Worm (Caenorhabditis elegans) whole organism, L4 larva: ENCODE measurements around the gene F49E11.7.

Experiments used
- F26F4.8 ChIP-seq: fragments of 200-800 bp; sonication (Bioruptor generic); conservative IDR thresholded peaks from 2 replicates; pipeline ENCODE4 v1.3.6; 2022; ENCODE audit warnings: missing genetic modification characterization, missing compliant biosample characterization
- F37D6.2 ChIP-seq: sonication (generic microtip); optimal IDR thresholded peaks from 2 replicates; lab custom pipeline; 2016; ENCODE audit warnings: mild to moderate bottlenecking, missing genetic modification characterization, missing compliant biosample characterization
- F44E2.7 ChIP-seq: fragments of 200-800 bp; sonication (Bioruptor generic); IDR thresholded peaks from 2 replicates; pipeline ENCODE4 v2.1.2; 2022; ENCODE audit warnings: missing genetic modification characterization, missing compliant biosample characterization
- F49E8.2 ChIP-seq: sonication (generic microtip); optimal IDR thresholded peaks from 2 replicates; lab custom pipeline; 2016; ENCODE audit warnings: missing compliant biosample characterization, mild to moderate bottlenecking, missing genetic modification characterization, borderline replicate concordance
- R02D3.7 ChIP-seq: fragments of 150-350 bp; sonication (generic microtip); optimal IDR thresholded peaks from 3 replicates; lab custom pipeline; 2014; ENCODE audit warnings: missing biosample characterization, missing genetic modification characterization
- Y75B8A.6 ChIP-seq: fragments of 200-800 bp; sonication (Bioruptor generic); IDR thresholded peaks from 2 replicates; pipeline ENCODE4 v1.3.6; 2022; ENCODE audit warnings: missing genetic modification reagents, missing genetic modification characterization, missing compliant biosample characterization
- ZK337.2 ChIP-seq: fragments of 200-800 bp; sonication (Bioruptor generic); IDR thresholded peaks from 2 replicates; pipeline ENCODE4 v1.3.6; 2022; ENCODE audit warnings: missing genetic modification reagents, missing genetic modification characterization, missing compliant biosample characterization
- ZK546.5 ChIP-seq, 2 experiments: sonication (generic microtip); optimal IDR thresholded peaks; 2 replicates each; lab custom pipeline; 2017; ENCODE audit warnings: missing biosample characterization in 2 of 2, missing genetic modification characterization in 2 of 2
- aha-1 ChIP-seq: fragments of 150-350 bp; peaks from one replicate; lab custom pipeline; 2014; ENCODE audit warnings: missing biosample characterization, missing genetic modification characterization
- aly-2 ChIP-seq: sonication (generic microtip); optimal IDR thresholded peaks from 2 replicates; lab custom pipeline; 2018; ENCODE audit warnings: missing biosample characterization, missing genetic modification characterization
- arid-1 ChIP-seq: fragments of 200-800 bp; sonication (Bioruptor generic); conservative IDR thresholded peaks from 2 replicates; pipeline ENCODE4 v1.3.6; 2022; ENCODE audit warnings: missing genetic modification reagents, missing genetic modification characterization, missing compliant biosample characterization
- ctbp-1 ChIP-seq: fragments of 200-800 bp; sonication (Bioruptor generic); IDR thresholded peaks from 2 replicates; pipeline ENCODE4 v1.3.6; 2022; ENCODE audit warnings: missing genetic modification reagents, missing genetic modification characterization, missing compliant biosample characterization
- daf-12 ChIP-seq: fragments of 150-350 bp; optimal IDR thresholded peaks from 2 replicates; lab custom pipeline; 2014; ENCODE audit warnings: missing biosample characterization, missing genetic modification reagents, missing genetic modification characterization
- daf-19 ChIP-seq: fragments of 200-800 bp; sonication (Bioruptor generic); conservative IDR thresholded peaks from 2 replicates; pipeline ENCODE4 v1.3.6; 2022; ENCODE audit warnings: missing genetic modification characterization, missing compliant biosample characterization
- daf-8 ChIP-seq: fragments of 200-800 bp; sonication (Bioruptor generic); IDR thresholded peaks from 2 replicates; pipeline ENCODE4 v1.3.6; 2022; ENCODE audit warnings: missing genetic modification characterization, missing compliant biosample characterization
- dmd-8 ChIP-seq: fragments of 200-800 bp; sonication (Bioruptor generic); IDR thresholded peaks from 2 replicates; pipeline ENCODE4 v1.3.6; 2022; ENCODE audit warnings: missing genetic modification characterization, missing compliant biosample characterization
- dpl-1 ChIP-seq: fragments of 150-350 bp; optimal IDR thresholded peaks from 2 replicates; lab custom pipeline; 2014; ENCODE audit warnings: missing biosample characterization, missing genetic modification reagents, missing genetic modification characterization
- duxl-1 ChIP-seq: sonication (generic microtip); optimal IDR thresholded peaks from 2 replicates; lab custom pipeline; 2016; ENCODE audit warnings: mild to moderate bottlenecking, missing genetic modification characterization, moderate library complexity, missing compliant biosample characterization; ENCODE audit not compliant: poor library complexity
- dve-1 ChIP-seq: sonication (generic microtip); optimal IDR thresholded peaks from 2 replicates; lab custom pipeline; 2017; ENCODE audit warnings: antibody characterized with exemption, mild to moderate bottlenecking, missing genetic modification characterization, missing compliant biosample characterization; ENCODE audit not compliant: insufficient read depth
- fkh-10 ChIP-seq: fragments of 150-350 bp; optimal IDR thresholded peaks from 2 replicates; lab custom pipeline; 2014; ENCODE audit warnings: missing biosample characterization, missing genetic modification reagents, missing genetic modification characterization
- fos-1 ChIP-seq: fragments of 150-350 bp; optimal IDR thresholded peaks from 2 replicates; lab custom pipeline; 2014; ENCODE audit warnings: missing biosample characterization, missing genetic modification characterization
- hlh-11 ChIP-seq: fragments of 200-800 bp; sonication (Bioruptor generic); optimal IDR thresholded peaks from 2 replicates; lab custom pipeline; 2018; ENCODE audit warnings: mild to moderate bottlenecking, missing genetic modification characterization, missing compliant biosample characterization
- hlh-30 ChIP-seq: sonication (generic microtip); optimal IDR thresholded peaks from 2 replicates; lab custom pipeline; 2017; ENCODE audit warnings: antibody characterized with exemption, mild to moderate bottlenecking, missing genetic modification characterization, missing compliant biosample characterization; ENCODE audit not compliant: insufficient read depth
- hmg-1.1 ChIP-seq: fragments of 200-800 bp; sonication (Bioruptor generic); IDR thresholded peaks from 2 replicates; pipeline ENCODE4 v1.3.6; 2022; ENCODE audit warnings: missing genetic modification reagents, missing genetic modification characterization, missing compliant biosample characterization
- lin-1 ChIP-seq: fragments of 200-800 bp; sonication (Bioruptor generic); IDR thresholded peaks from 2 replicates; pipeline ENCODE4 v1.3.6; 2022; ENCODE audit warnings: missing genetic modification reagents, missing genetic modification characterization, missing compliant biosample characterization
- lin-15B ChIP-seq: fragments of 150-350 bp; sonication (generic microtip); optimal IDR thresholded peaks from 3 replicates; lab custom pipeline; 2014; ENCODE audit warnings: missing biosample characterization, missing genetic modification characterization
- lin-29 ChIP-seq: fragments of 200-800 bp; sonication (Bioruptor generic); IDR thresholded peaks from 2 replicates; pipeline ENCODE4 v1.3.6; 2022; ENCODE audit warnings: missing genetic modification reagents, missing genetic modification characterization, missing compliant biosample characterization
- lsy-2 ChIP-seq, 2 experiments: fragments of 150-350 bp in 1 of 2; sonication (generic microtip) in 1 of 2; optimal IDR thresholded peaks; 2 replicates each; lab custom pipeline; 2014 to 2017; ENCODE audit warnings: missing biosample characterization in 2 of 2, missing genetic modification characterization in 2 of 2
- madf-9 ChIP-seq: fragments of 200-800 bp; sonication (Bioruptor generic); conservative IDR thresholded peaks from 2 replicates; pipeline ENCODE4 v1.3.6; 2022; ENCODE audit warnings: missing genetic modification reagents, missing genetic modification characterization, missing compliant biosample characterization
- mdl-1 ChIP-seq, 2 experiments: fragments of 150-350 bp in 1 of 2; sonication (generic microtip) in 1 of 2; optimal IDR thresholded peaks; 2 replicates each; lab custom pipeline; 2014 to 2017; ENCODE audit warnings: missing biosample characterization in 2 of 2, missing genetic modification characterization in 2 of 2
- mdt-29 ChIP-seq: fragments of 200-800 bp; sonication (Bioruptor generic); IDR thresholded peaks from 2 replicates; pipeline ENCODE4 v1.3.6; 2022; ENCODE audit warnings: missing genetic modification reagents, missing genetic modification characterization, missing compliant biosample characterization
- mep-1 ChIP-seq: fragments of 150-350 bp; sonication (generic microtip); optimal IDR thresholded peaks from 3 replicates; lab custom pipeline; 2014; ENCODE audit warnings: missing biosample characterization, missing genetic modification characterization
- mxl-3 ChIP-seq: fragments of 200-800 bp; sonication (Bioruptor generic); optimal IDR thresholded peaks from 2 replicates; lab custom pipeline; 2018; ENCODE audit warnings: mild to moderate bottlenecking, missing genetic modification characterization, missing compliant biosample characterization
- nhr-11 ChIP-seq: fragments of 150-350 bp; optimal IDR thresholded peaks from 2 replicates; lab custom pipeline; 2014; ENCODE audit warnings: missing biosample characterization, missing genetic modification characterization
- nhr-111 ChIP-seq: fragments of 200-800 bp; sonication (Bioruptor generic); optimal IDR thresholded peaks from 2 replicates; lab custom pipeline; 2018; ENCODE audit warnings: mild to moderate bottlenecking, missing genetic modification characterization, missing compliant biosample characterization
- nhr-48 ChIP-seq: sonication (generic microtip); optimal IDR thresholded peaks from 2 replicates; lab custom pipeline; 2016; ENCODE audit warnings: mild to moderate bottlenecking, missing genetic modification characterization, missing compliant biosample characterization
- nhr-6 ChIP-seq: fragments of 150-350 bp; optimal IDR thresholded peaks from 2 replicates; lab custom pipeline; 2014; ENCODE audit warnings: missing biosample characterization, missing genetic modification characterization
- snpc-1.2 ChIP-seq: fragments of 200-800 bp; sonication (Bioruptor generic); IDR thresholded peaks from 2 replicates; pipeline ENCODE4 v1.3.6; 2022; ENCODE audit warnings: missing genetic modification reagents, missing genetic modification characterization, missing compliant biosample characterization
- snpc-4 ChIP-seq: fragments of 150-350 bp; optimal IDR thresholded peaks from 2 replicates; lab custom pipeline; 2014; ENCODE audit warnings: missing biosample characterization, missing genetic modification characterization
- zag-1 ChIP-seq: fragments of 150-350 bp; optimal IDR thresholded peaks from 2 replicates; lab custom pipeline; 2014; ENCODE audit warnings: missing biosample characterization, missing genetic modification characterization
- zfp-3 ChIP-seq: fragments of 200-800 bp; sonication (Bioruptor generic); conservative IDR thresholded peaks from 2 replicates; pipeline ENCODE4 v1.3.6; 2022; ENCODE audit warnings: missing genetic modification reagents, missing genetic modification characterization, missing compliant biosample characterization
- zip-2 ChIP-seq: fragments of 150-350 bp; optimal IDR thresholded peaks from 2 replicates; lab custom pipeline; 2014; ENCODE audit warnings: missing biosample characterization, missing genetic modification characterization

The F49E11.7 gene

DNA sequence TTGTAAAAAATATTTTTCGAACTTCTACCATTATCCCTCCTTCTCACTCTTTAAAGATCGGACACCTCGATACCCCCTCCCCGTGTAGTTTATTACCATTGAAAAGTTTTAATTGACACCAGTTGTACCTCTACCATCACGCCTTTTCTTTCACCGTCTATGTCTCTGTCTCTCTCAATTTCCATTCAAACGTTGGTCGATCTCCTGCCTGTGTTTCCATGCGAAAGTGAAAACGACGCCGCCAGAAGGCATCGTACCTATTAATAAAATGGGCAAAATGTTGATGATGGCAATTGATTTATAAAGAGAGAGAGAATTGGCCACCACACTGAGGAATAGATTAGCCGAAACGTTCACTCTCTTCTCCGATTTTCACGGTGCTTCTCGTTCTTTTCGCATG is 39.4 kb upstream of the F49E11.7 start (continued):
- TF ChIP-seq dmd-8 = no peak
- no peak for TF ChIP-seq aly-2
- no peak for TF ChIP-seq snpc-4 (tag; lab: Kevin White, UChicago)
- peak; percentile 1 for TF ChIP-seq mxl-3 (GFP tag; lab: Kevin White, UChicago)
- TF ChIP-seq hlh-11 = peak; percentile 19
- peak; percentile 56 for TF ChIP-seq hlh-30 (tag; lab: Kevin White, UChicago)
- TF ChIP-seq mdl-1 (tag; optimal IDR thresholded peaks at IDR 0.05; lab: Kevin White, UChicago) = peak in 1 of 2 experiments; percentile 17
- TF ChIP-seq nhr-6 = no peak
- TF ChIP-seq lin-1 (GFP tag; lab: Robert Waterston, UW) = no peak
- no peak for TF ChIP-seq R02D3.7 (tag; lab: Kevin White, UChicago)
- no peak for TF ChIP-seq ZK546.5 (tag; optimal IDR thresholded peaks at IDR 0.05; lab: Kevin White, UChicago)
- no peak for TF ChIP-seq F37D6.2 (tag; lab: Kevin White, UChicago)
- TF ChIP-seq arid-1 (GFP tag; lab: Robert Waterston, UW) = no peak
- TF ChIP-seq F26F4.8 (GFP tag; lab: Robert Waterston, UW) = no peak

DNA sequence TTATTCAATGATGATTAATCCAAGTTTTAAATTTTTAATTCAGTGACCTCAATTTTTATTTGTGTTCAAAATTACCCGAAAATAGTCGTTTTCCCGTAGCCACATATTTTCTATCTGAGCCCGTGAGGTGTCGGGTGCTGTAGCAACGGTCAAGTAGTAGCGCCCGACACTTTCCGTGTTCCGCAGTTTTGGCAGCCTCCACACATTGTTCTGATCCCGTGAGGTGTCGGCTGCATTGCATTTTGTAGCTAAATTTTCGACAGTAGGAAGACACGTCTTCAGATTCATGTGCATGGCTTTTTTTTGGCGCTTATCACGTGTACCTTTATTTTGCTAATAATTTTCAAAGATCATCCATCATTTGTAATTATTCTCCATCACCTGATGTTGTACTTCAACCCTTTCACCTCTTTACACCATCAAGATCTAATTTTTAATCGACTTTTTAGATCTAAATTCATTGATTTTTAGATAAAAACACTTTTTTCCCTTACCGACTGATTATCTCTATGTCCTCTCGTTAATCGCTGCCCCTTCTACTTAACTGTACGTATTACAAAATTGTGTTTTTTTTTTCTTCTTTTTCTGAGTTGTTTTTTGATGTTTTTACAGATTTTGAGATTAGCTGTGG is 38.8 kb upstream of the F49E11.7 start:
- TF ChIP-seq F49E8.2 (tag; lab: Kevin White, UChicago) (no peak), aha-1 (peak; percentile 5)

DNA sequence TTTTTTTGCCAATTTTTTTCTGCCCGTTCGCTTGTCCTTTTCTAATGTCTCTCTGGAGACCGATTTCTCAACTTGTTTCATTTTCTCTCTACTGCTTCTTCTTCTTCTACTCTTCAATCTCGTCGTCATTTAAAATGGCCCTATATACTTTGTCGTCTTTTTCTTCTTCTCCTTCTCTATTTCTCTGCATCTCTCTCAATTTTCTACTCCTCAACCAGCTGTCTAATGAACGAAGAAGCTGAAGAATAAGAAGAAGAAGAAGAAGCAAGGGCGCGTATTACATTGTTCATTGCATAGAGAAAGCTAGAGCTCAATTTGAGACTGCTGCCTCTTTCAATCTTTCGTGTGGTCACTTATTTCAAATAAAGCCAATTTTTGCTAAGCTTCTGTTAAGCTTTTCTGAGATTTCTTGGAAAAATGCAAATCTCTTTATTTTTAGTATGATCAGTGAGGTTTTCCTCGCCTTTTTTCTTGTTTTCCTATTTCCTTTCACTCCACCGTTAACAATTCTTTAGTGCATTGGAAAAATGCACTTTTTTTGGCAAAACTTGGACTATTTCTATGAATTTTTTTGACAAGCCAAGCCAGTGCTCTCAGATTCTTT is 36.8 kb upstream of the F49E11.7 start:
- no peak for TF ChIP-seq daf-19 (GFP tag; lab: Robert Waterston, UW)
- TF ChIP-seq fkh-10 (GFP tag; lab: Kevin White, UChicago) = peak; percentile 36
- no peak for TF ChIP-seq daf-8 (GFP tag; lab: Robert Waterston, UW)
- no peak for TF ChIP-seq duxl-1 (tag; lab: Kevin White, UChicago)
- TF ChIP-seq zag-1 = no peak
- TF ChIP-seq daf-12 (tag; lab: Kevin White, UChicago) = no peak
- TF ChIP-seq mep-1 = no peak
- no peak for TF ChIP-seq mdl-1 (tag; optimal IDR thresholded peaks at IDR 0.05; lab: Kevin White, UChicago)
- no peak for TF ChIP-seq Y75B8A.6
- TF ChIP-seq dve-1 (tag; lab: Kevin White, UChicago) = no peak
- no peak for TF ChIP-seq ctbp-1 (GFP tag; lab: Robert Waterston, UW)
- TF ChIP-seq lin-15B (tag; lab: Kevin White, UChicago) = no peak
- no peak for TF ChIP-seq lin-29 (GFP tag; lab: Robert Waterston, UW)
- no peak for TF ChIP-seq F44E2.7 (GFP tag; lab: Robert Waterston, UW)
- no peak for TF ChIP-seq zip-2 (tag; lab: Kevin White, UChicago)
- no peak for TF ChIP-seq nhr-48
- TF ChIP-seq zfp-3 (GFP tag; lab: Robert Waterston, UW) = no peak
- no peak for TF ChIP-seq madf-9 (GFP tag; lab: Robert Waterston, UW)
- TF ChIP-seq snpc-4 (tag; lab: Kevin White, UChicago) = no peak
- peak in 1 of 2 experiments; percentile 12 for TF ChIP-seq lsy-2 (tag; optimal IDR thresholded peaks at IDR 0.05; lab: Kevin White, UChicago)
- TF ChIP-seq hlh-11 = no peak
- TF ChIP-seq nhr-11 (tag; lab: Kevin White, UChicago) = no peak
- peak; percentile 57; the same call in 1 of the 2 replicates for TF ChIP-seq hmg-1.1
- TF ChIP-seq snpc-1.2 = no peak
- peak; percentile 45 for TF ChIP-seq aha-1
- no peak for TF ChIP-seq nhr-111 (GFP tag; lab: Kevin White, UChicago)
- TF ChIP-seq fos-1 (tag; lab: Kevin White, UChicago) = no peak
- TF ChIP-seq dpl-1 (GFP tag; lab: Kevin White, UChicago) = no peak
- TF ChIP-seq ZK337.2 (GFP tag; lab: Robert Waterston, UW) = no peak
- TF ChIP-seq mdt-29 (GFP tag; lab: Robert Waterston, UW) = no peak
